Worm (Caenorhabditis elegans) whole organism, L4 larva: Measurements from ENCODE around the gene R09A8.1.

Experiments
- F49E8.2 ChIP-seq: sonication (generic microtip); optimal IDR thresholded peaks from 2 replicates; lab custom pipeline; 2016; ENCODE audit warnings: missing compliant biosample characterization, mild to moderate bottlenecking, missing genetic modification characterization, borderline replicate concordance
- attf-4 ChIP-seq: sonication (generic microtip); optimal IDR thresholded peaks from 3 replicates; lab custom pipeline; 2017; ENCODE audit warnings: missing biosample characterization, missing genetic modification characterization
- fkh-10 ChIP-seq: fragments of 150-350 bp; optimal IDR thresholded peaks from 2 replicates; lab custom pipeline; 2014; ENCODE audit warnings: missing biosample characterization, missing genetic modification reagents, missing genetic modification characterization
- hmg-1.1 ChIP-seq: fragments of 200-800 bp; sonication (Bioruptor generic); IDR thresholded peaks from 2 replicates; pipeline ENCODE4 v1.3.6; 2022; ENCODE audit warnings: missing genetic modification reagents, missing genetic modification characterization, missing compliant biosample characterization
- lin-13 ChIP-seq: fragments of 150-350 bp; optimal IDR thresholded peaks from 2 replicates; lab custom pipeline; 2014; ENCODE audit warnings: missing biosample characterization, missing genetic modification reagents, missing genetic modification characterization
- lin-15B ChIP-seq: fragments of 150-350 bp; sonication (generic microtip); optimal IDR thresholded peaks from 3 replicates; lab custom pipeline; 2014; ENCODE audit warnings: missing biosample characterization, missing genetic modification characterization
- lin-38 ChIP-seq: fragments of 200-800 bp; sonication (Bioruptor generic); IDR thresholded peaks from 2 replicates; pipeline ENCODE4 v1.3.6; 2022; ENCODE audit warnings: missing genetic modification reagents, missing genetic modification characterization, missing compliant biosample characterization
- mep-1 ChIP-seq: fragments of 150-350 bp; sonication (generic microtip); optimal IDR thresholded peaks from 3 replicates; lab custom pipeline; 2014; ENCODE audit warnings: missing biosample characterization, missing genetic modification characterization
- nhr-28 ChIP-seq: fragments of 150-350 bp; optimal IDR thresholded peaks from 2 replicates; lab custom pipeline; 2014; ENCODE audit warnings: missing biosample characterization, missing genetic modification characterization
- php-3 ChIP-seq: fragments of 200-800 bp; sonication (Bioruptor generic); IDR thresholded peaks from 2 replicates; pipeline ENCODE4 v1.3.6; 2022; ENCODE audit warnings: missing genetic modification reagents, missing genetic modification characterization, missing compliant biosample characterization
- unc-130 ChIP-seq: sonication (generic microtip); optimal IDR thresholded peaks from 2 replicates; lab custom pipeline; 2016; ENCODE audit warnings: missing genetic modification reagents, missing genetic modification characterization, missing compliant biosample characterization

DNA sequence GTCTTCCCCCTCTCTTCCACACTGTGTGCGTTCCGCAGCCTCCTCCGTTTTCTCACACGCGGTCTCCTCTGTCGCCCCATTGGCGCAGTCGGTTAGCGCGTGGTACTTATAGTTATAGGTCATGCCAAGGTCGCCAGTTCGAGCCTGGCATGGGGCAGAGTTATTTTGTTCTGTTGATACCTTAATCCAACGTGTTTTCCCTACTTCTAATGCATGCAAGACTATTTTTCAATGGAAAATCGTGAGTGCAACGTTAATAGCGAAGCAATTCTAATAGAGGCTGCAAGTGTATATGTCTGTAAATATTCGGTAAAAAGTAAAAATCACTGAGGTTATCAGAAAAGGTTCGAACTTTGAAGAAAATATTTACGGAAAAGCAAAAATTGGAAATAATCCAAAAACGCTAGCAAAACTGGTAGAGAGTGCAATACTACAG is 47.6 kb downstream of the R09A8.1 start:
- TF ChIP-seq php-3 (peak; percentile 66; the same call in 1 of the 2 replicates), lin-13 (GFP tag; lab: Kevin White, UChicago) (peak; percentile 77), lin-15B (tag; lab: Kevin White, UChicago) (no peak), lin-38 (GFP tag; lab: Robert Waterston, UW) (peak; percentile 66), hmg-1.1 (GFP tag; lab: Robert Waterston, UW) (peak; percentile 92), F49E8.2 (tag; lab: Kevin White, UChicago) (peak; percentile 74), unc-130 (GFP tag; lab: Kevin White, UChicago) (peak; percentile 30), mep-1 (peak; percentile 74), nhr-28 (tag; lab: Kevin White, UChicago) (no peak), attf-4 (no peak), fkh-10 (no peak)
